Worm (Caenorhabditis elegans) whole organism, L3 larva: Measurements from ENCODE around the gene col-187.

ENCODE experiments used
- aly-2 ChIP-seq: fragments of 150-350 bp; optimal IDR thresholded peaks from 2 replicates; lab custom pipeline; 2014; ENCODE audit warnings: missing biosample characterization, missing genetic modification characterization
- ceh-28 ChIP-seq: fragments of 150-350 bp; optimal IDR thresholded peaks from 2 replicates; lab custom pipeline; 2014; ENCODE audit warnings: missing biosample characterization, missing genetic modification reagents, missing genetic modification characterization
- ceh-82 ChIP-seq: fragments of 150-350 bp; optimal IDR thresholded peaks from 2 replicates; lab custom pipeline; 2014; ENCODE audit warnings: missing biosample characterization, missing genetic modification characterization
- elt-1 ChIP-seq: fragments of 150-350 bp; optimal IDR thresholded peaks from 2 replicates; lab custom pipeline; 2014; ENCODE audit warnings: missing biosample characterization, missing genetic modification characterization
- nfya-1 ChIP-seq: sonication (generic microtip); optimal IDR thresholded peaks from 2 replicates; lab custom pipeline; 2017; ENCODE audit warnings: missing genetic modification characterization, mild to moderate bottlenecking, missing compliant biosample characterization, antibody characterized with exemption, moderate library complexity; ENCODE audit not compliant: insufficient read depth
- nhr-11 ChIP-seq: fragments of 150-350 bp; optimal IDR thresholded peaks from 2 replicates; lab custom pipeline; 2014; ENCODE audit warnings: missing biosample characterization, missing genetic modification characterization
- nhr-237 ChIP-seq: fragments of 150-350 bp; optimal IDR thresholded peaks from 2 replicates; lab custom pipeline; 2014; ENCODE audit warnings: missing biosample characterization, missing genetic modification characterization
- pqm-1 ChIP-seq: fragments of 150-350 bp; optimal IDR thresholded peaks from 2 replicates; lab custom pipeline; 2017; ENCODE audit warnings: missing biosample characterization, missing genetic modification characterization, inconsistent platforms
- ztf-11 ChIP-seq: fragments of 150-350 bp; optimal IDR thresholded peaks from 2 replicates; lab custom pipeline; 2014; ENCODE audit warnings: missing biosample characterization, missing genetic modification characterization

ce11 chrX:16040207-16040716 lies 32.4 kb upstream of the col-187 start, which contains the start of gene B0395.3:
- TF ChIP-seq ceh-28 (tag; lab: Kevin White, UChicago) (no peak), ztf-11 (tag; lab: Kevin White, UChicago) (no peak), nhr-237 (tag; lab: Kevin White, UChicago) (no peak), nhr-11 (tag; lab: Kevin White, UChicago) (no peak), aly-2 (no peak), elt-1 (tag; lab: Kevin White, UChicago) (no peak), nfya-1 (tag; lab: Kevin White, UChicago) (peak; percentile 41), ceh-82 (tag; lab: Kevin White, UChicago) (no peak), pqm-1 (tag; lab: Kevin White, UChicago) (no peak)
